Fruit fly (Drosophila melanogaster): ENCODE results near the gene mus201.

mus201 gene

dm6 chr2L:8481623-8482424 lies 43.9 kb downstream of the mus201 start, which contains the start of gene CG43796:
Gene CG43796 (plus strand): TSS chr2L:8482374.
- no peak for TF ChIP-seq h (optimal IDR thresholded peaks at IDR 0.05)
- no peak for TF ChIP-seq psq (optimal IDR thresholded peaks at IDR 0.05)
- no peak for TF ChIP-seq Sin3A (optimal IDR thresholded peaks at IDR 0.05)
- TF ChIP-seq Myc (optimal IDR thresholded peaks at IDR 0.05): no peak
- no peak for TF ChIP-seq ttk (optimal IDR thresholded peaks at IDR 0.05)
- TF ChIP-seq insv (optimal IDR thresholded peaks at IDR 0.05): no peak

dm6 chr2L:8485562-8485961 lies 47.6 kb downstream of the mus201 start:
- TF ChIP-seq insv (optimal IDR thresholded peaks at IDR 0.05): no peak
- TF ChIP-seq ttk (optimal IDR thresholded peaks at IDR 0.05): no peak
- TF ChIP-seq Myc (optimal IDR thresholded peaks at IDR 0.05): no peak
- TF ChIP-seq Sin3A (optimal IDR thresholded peaks at IDR 0.05): no peak
- no peak for TF ChIP-seq h (optimal IDR thresholded peaks at IDR 0.05)
- TF ChIP-seq psq (optimal IDR thresholded peaks at IDR 0.05): no peak

- no peak for TF ChIP-seq Sin3A (optimal IDR thresholded peaks at IDR 0.05)
- TF ChIP-seq psq (optimal IDR thresholded peaks at IDR 0.05): no peak
These were observed 50.8 kb downstream of the mus201 start, which contains the start of gene CG13088 for dm6 chr2L:8488735-8489134. Gene CG13088 (plus strand): TSS chr2L:8488981.

dm6 chr2L:8490439-8490838 lies 52.5 kb downstream of the mus201 start, which contains the start of gene CG43400:
Gene CG43400 (plus strand): TSS chr2L:8490739.
- TF ChIP-seq Myc (optimal IDR thresholded peaks at IDR 0.05) (no peak), ttk (optimal IDR thresholded peaks at IDR 0.05) (no peak), insv (optimal IDR thresholded peaks at IDR 0.05) (no peak), h (optimal IDR thresholded peaks at IDR 0.05) (no peak), Sin3A (optimal IDR thresholded peaks at IDR 0.05) (no peak), psq (optimal IDR thresholded peaks at IDR 0.05) (no peak)
